Worm (Caenorhabditis elegans): Measurements from ENCODE around the gene pmpl-1.

- no peak for TF ChIP-seq nhr-90 (tag; optimal IDR thresholded peaks at IDR 0.05)
- no peak for TF ChIP-seq repo-1 (tag; optimal IDR thresholded peaks at IDR 0.05)
- no peak for TF ChIP-seq mes-4 (tag; optimal IDR thresholded peaks at IDR 0.05)
- TF ChIP-seq Y67H2A.10 (GFP tag; conservative IDR thresholded peaks at IDR 0.05) = no peak
- no peak for TF ChIP-seq ceh-79 (tag; optimal IDR thresholded peaks at IDR 0.05)
- no peak for TF ChIP-seq die-1 (tag; optimal IDR thresholded peaks at IDR 0.05)
Observed at ce11 chrX:3814827-3815226, 27.0 kb downstream of the pmpl-1 start.

Measured in whole organism, young adult.